Worm (Caenorhabditis elegans): ENCODE data around the gene T26A5.6.

ce11 chrIII:6463679-6464078 lies 13.2 kb upstream of the T26A5.6 start, which contains the start of gene dlc-1:
- TF ChIP-seq skn-1 (tag; optimal IDR thresholded peaks at IDR 0.05) (no peak), nhr-23 (tag; optimal IDR thresholded peaks at IDR 0.05) (no peak), nhr-43 (tag; optimal IDR thresholded peaks at IDR 0.05; ENCODE audit: poor library complexity, severe bottlenecking) (no peak), ZK546.5 (tag; optimal IDR thresholded peaks at IDR 0.05) (no peak), fkh-10 (GFP tag; optimal IDR thresholded peaks at IDR 0.05) (no peak), fos-1 (tag; optimal IDR thresholded peaks at IDR 0.05) (no peak), ceh-16 (tag; optimal IDR thresholded peaks at IDR 0.05) (no peak), ztf-4 (tag; optimal IDR thresholded peaks at IDR 0.05) (no peak)
